Worm (Caenorhabditis elegans) whole organism, L4/young adult: ENCODE results near the gene myo-3.

Source experiments
- W03F9.2 ChIP-seq: fragments of 150-350 bp; optimal IDR thresholded peaks from 2 replicates; lab custom pipeline; 2014; ENCODE audit warnings: missing biosample characterization, missing genetic modification characterization
- dao-5 ChIP-seq: sonication (generic microtip); optimal IDR thresholded peaks from 2 replicates; lab custom pipeline; 2016; ENCODE audit warnings: missing genotype, missing genetic modification characterization, moderate library complexity, missing compliant biosample characterization
- him-1 ChIP-seq: sonication (generic microtip); optimal IDR thresholded peaks from 2 replicates; lab custom pipeline; 2016; ENCODE audit warnings: missing genotype, missing genetic modification reagents, missing genetic modification characterization, missing compliant biosample characterization

- TF ChIP-seq him-1 (tag; lab: Kevin White, UChicago) (no peak), W03F9.2 (tag; lab: Kevin White, UChicago) (no peak), dao-5 (tag; lab: Kevin White, UChicago) (no peak)
Observed at ce11 chrV:12258922-12259321, 24.8 kb upstream of the myo-3 start, which contains the start of gene ugt-56.
